Worm (Caenorhabditis elegans): ENCODE measurements around the gene bcf-1.
A peak's percentile ranks its signal among the peaks of the same experiment; 100 is the strongest.

The bcf-1 gene

ce11 chrV:6400950-6401551, 7.5 kb downstream of the bcf-1 start (continued):
- no peak for TF ChIP-seq snpc-1.2 (GFP tag; IDR thresholded peaks at IDR 0.05)
- no peak for TF ChIP-seq madf-9 (GFP tag; conservative IDR thresholded peaks at IDR 0.05)
- no peak for TF ChIP-seq nhr-11 (tag; optimal IDR thresholded peaks at IDR 0.05)
- no peak for TF ChIP-seq dpl-1 (GFP tag; optimal IDR thresholded peaks at IDR 0.05)
- TF ChIP-seq D1046.2 (GFP tag; IDR thresholded peaks at IDR 0.05) = no peak
- TF ChIP-seq nhr-41 (GFP tag; IDR thresholded peaks at IDR 0.05) = no peak
- no peak for TF ChIP-seq hlh-11 (tag; optimal IDR thresholded peaks at IDR 0.05)
- TF ChIP-seq lin-1 (GFP tag; IDR thresholded peaks at IDR 0.05) = 0 out of 2 replicates have a peak, but pooled peaks have one; percentile 16
- TF ChIP-seq dve-1 (tag; optimal IDR thresholded peaks at IDR 0.05; ENCODE audit: insufficient read depth) = peak; percentile 59
- TF ChIP-seq lin-39 (tag; optimal IDR thresholded peaks at IDR 0.05) = no peak
- no peak for TF ChIP-seq F26F4.8 (GFP tag; conservative IDR thresholded peaks at IDR 0.05)
- TF ChIP-seq ceh-62 (tag; optimal IDR thresholded peaks at IDR 0.05) = no peak
- no peak for TF ChIP-seq skn-1 (tag; optimal IDR thresholded peaks at IDR 0.05)
- TF ChIP-seq daf-19 (GFP tag; conservative IDR thresholded peaks at IDR 0.05) = no peak
- no peak for TF ChIP-seq ztf-7 (tag; optimal IDR thresholded peaks at IDR 0.05)
- TF ChIP-seq dmd-9 (GFP tag; IDR thresholded peaks at IDR 0.05) = no peak
- no peak for TF ChIP-seq daf-8 (GFP tag; IDR thresholded peaks at IDR 0.05)
- peak; percentile 42 for TF ChIP-seq lin-38 (GFP tag; IDR thresholded peaks at IDR 0.05)
- no peak for TF ChIP-seq fkh-10 (GFP tag; optimal IDR thresholded peaks at IDR 0.05)
- no peak for TF ChIP-seq ces-1 (GFP tag; optimal IDR thresholded peaks at IDR 0.05)
- no peak for TF ChIP-seq duxl-1 (tag; optimal IDR thresholded peaks at IDR 0.05; ENCODE audit: poor library complexity)
- TF ChIP-seq T26A8.4 (GFP tag; IDR thresholded peaks at IDR 0.05) = no peak
- no peak for TF ChIP-seq arid-1 (GFP tag; conservative IDR thresholded peaks at IDR 0.05)
- no peak for TF ChIP-seq mxl-3 (GFP tag; optimal IDR thresholded peaks at IDR 0.05)
- TF ChIP-seq nhr-28 (tag; optimal IDR thresholded peaks at IDR 0.05) = peak; percentile 17
- TF ChIP-seq unc-39 (tag; optimal IDR thresholded peaks at IDR 0.05) = no peak
- no peak for TF ChIP-seq dmd-8 (GFP tag; IDR thresholded peaks at IDR 0.05)
- TF ChIP-seq unc-62 (GFP tag; optimal IDR thresholded peaks at IDR 0.05 in 1 of 2) = peak in 1 of 2 experiments; percentile 57
- TF ChIP-seq unc-62 (tag; optimal IDR thresholded peaks at IDR 0.05) = no peak
- peak; percentile 19; the same call in 1 of the 2 replicates for TF ChIP-seq lim-7 (GFP tag; IDR thresholded peaks at IDR 0.05)
- TF ChIP-seq cey-2 (tag; optimal IDR thresholded peaks at IDR 0.05; ENCODE audit: borderline replicate concordance, insufficient read depth) = no peak
- TF ChIP-seq Y105C5A.15 (GFP tag; IDR thresholded peaks at IDR 0.05) = no peak
- TF ChIP-seq daf-12 (tag; optimal IDR thresholded peaks at IDR 0.05) = no peak
- TF ChIP-seq egl-43 (GFP tag; IDR thresholded peaks at IDR 0.05) = no peak
- TF ChIP-seq ztf-11 (tag; optimal IDR thresholded peaks at IDR 0.05) = no peak
- no peak for TF ChIP-seq ceh-28 (tag; optimal IDR thresholded peaks at IDR 0.05)
- peak; percentile 77 for TF ChIP-seq Y75B8A.6 (GFP tag; IDR thresholded peaks at IDR 0.05)
- no peak for TF ChIP-seq spr-3 (GFP tag; optimal IDR thresholded peaks at IDR 0.05)
- TF ChIP-seq gei-8 (GFP tag; optimal IDR thresholded peaks at IDR 0.05) = no peak
- TF ChIP-seq snpc-4 (tag; optimal IDR thresholded peaks at IDR 0.05) = no peak

ce11 chrV:6400528-6400927, 8.1 kb downstream of the bcf-1 start:
- TF ChIP-seq skn-1 (tag; optimal IDR thresholded peaks at IDR 0.05) (no peak), hif-1 (tag; optimal IDR thresholded peaks at IDR 0.05) (no peak), ama-1 (optimal IDR thresholded peaks at IDR 0.05) (no peak), php-3 (GFP tag; IDR thresholded peaks at IDR 0.05) (0 out of 2 replicates have a peak, but pooled peaks have one; percentile 8), Y5F2A.4 (GFP tag; optimal IDR thresholded peaks at IDR 0.05) (no peak), T20F7.1 (GFP tag; optimal IDR thresholded peaks at IDR 0.05) (no peak), F10B5.3 (tag; optimal IDR thresholded peaks at IDR 0.05) (no peak), nhr-28 (tag; optimal IDR thresholded peaks at IDR 0.05) (peak; percentile 45), egl-43 (GFP tag; IDR thresholded peaks at IDR 0.05) (no peak), hmg-1.1 (GFP tag; IDR thresholded peaks at IDR 0.05) (no peak), hlh-30 (tag; optimal IDR thresholded peaks at IDR 0.05; ENCODE audit: insufficient read depth) (no peak), ztf-7 (tag; optimal IDR thresholded peaks at IDR 0.05) (no peak), lsy-2 (tag; optimal IDR thresholded peaks at IDR 0.05) (no peak), T26A8.4 (GFP tag; IDR thresholded peaks at IDR 0.05) (peak; percentile 62; the same call in 1 of the 2 replicates), attf-4 (tag; optimal IDR thresholded peaks at IDR 0.05) (no peak), daf-16 (GFP tag; optimal IDR thresholded peaks at IDR 0.05) (no peak), daf-16 (tag; optimal IDR thresholded peaks at IDR 0.05) (peak; percentile 90), ceh-20 (GFP tag; IDR thresholded peaks at IDR 0.05) (no peak)
